Worm (Caenorhabditis elegans): ENCODE results near the gene F33H1.4.

DNA sequence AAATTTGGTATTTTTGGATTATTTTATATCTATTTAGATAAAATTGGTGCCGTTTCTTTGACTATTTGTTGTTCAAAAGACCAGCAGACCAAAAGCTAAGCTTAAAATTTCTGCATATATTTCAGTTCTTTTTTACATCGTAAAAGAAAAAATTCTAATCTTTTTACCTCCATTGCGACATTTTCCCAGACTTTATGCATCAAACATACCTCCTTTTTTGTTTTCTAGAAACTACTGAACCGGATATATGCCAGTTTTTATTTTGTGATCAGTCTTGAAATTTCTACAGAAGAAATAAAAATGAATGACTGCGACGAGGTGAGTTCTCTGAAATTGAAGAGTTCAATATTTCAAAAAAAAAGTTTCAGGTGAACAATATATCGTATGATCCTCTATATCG, 20.2 kb downstream of the F33H1.4 start, which contains the start of gene srb-6:
- TF ChIP-seq ama-1 (optimal IDR thresholded peaks at IDR 0.05) (no peak), aly-1 (tag; optimal IDR thresholded peaks at IDR 0.05) (no peak), hmg-4 (GFP tag; optimal IDR thresholded peaks at IDR 0.05) (no peak), hnd-1 (tag; optimal IDR thresholded peaks at IDR 0.05) (no peak), ceh-13 (GFP tag; optimal IDR thresholded peaks at IDR 0.05) (no peak), F13C5.2 (tag; optimal IDR thresholded peaks at IDR 0.05) (no peak), pes-1 (GFP tag; IDR thresholded peaks at IDR 0.05) (no peak), ceh-36 (tag; optimal IDR thresholded peaks at IDR 0.05) (no peak), B0310.2 (tag; optimal IDR thresholded peaks at IDR 0.05) (no peak), hmbx-1 (tag; optimal IDR thresholded peaks at IDR 0.05) (no peak), tbx-11 (GFP tag; IDR thresholded peaks at IDR 0.05) (no peak)
